Fruit fly (Drosophila melanogaster) whole organism, wandering third instar larva: ENCODE data around the gene CG10616.

Source experiments
- Abd-B ChIP-seq: fragments of >200 bp; optimal IDR thresholded peaks from 2 replicates; lab custom pipeline; 2017; ENCODE audit warnings: missing biosample characterization, missing genetic modification characterization
- CG32264 ChIP-seq: fragments of 200-800 bp; sonication (Bioruptor generic); optimal IDR thresholded peaks from 2 replicates; lab custom pipeline; 2016; ENCODE audit warnings: missing biosample characterization, missing genetic modification characterization
- CG9705 ChIP-seq: fragments of 200-800 bp; sonication (Bioruptor generic); optimal IDR thresholded peaks from 2 replicates; lab custom pipeline; 2018; ENCODE audit warnings: missing biosample characterization, mild to moderate bottlenecking, missing genetic modification characterization
- CrebA ChIP-seq: fragments of 200-800 bp; sonication (Bioruptor generic); optimal IDR thresholded peaks from 2 replicates; lab custom pipeline; 2016; ENCODE audit warnings: missing biosample characterization, mild to moderate bottlenecking, missing genetic modification characterization, borderline replicate concordance
- Dfd ChIP-seq: fragments of >200 bp; optimal IDR thresholded peaks from 2 replicates; lab custom pipeline; 2017; ENCODE audit warnings: missing biosample characterization, missing genetic modification characterization
- Dif ChIP-seq: fragments of 200-275, 200-300 bp; sonication (Bioruptor generic); optimal IDR thresholded peaks from 2 replicates; lab custom pipeline; 2018; ENCODE audit warnings: missing biosample characterization, missing genetic modification characterization; ENCODE audit not compliant: partially characterized antibody
- GATAd ChIP-seq: sonication (Bioruptor generic); optimal IDR thresholded peaks from 2 replicates; lab custom pipeline; 2016; ENCODE audit warnings: missing biosample characterization, missing genetic modification characterization
- HLH106 ChIP-seq: fragments of 200-800 bp; optimal IDR thresholded peaks from 3 replicates; lab custom pipeline; 2019; ENCODE audit warnings: missing biosample characterization, mild to moderate bottlenecking, missing genetic modification characterization, moderate library complexity
- Hnf4 ChIP-seq: fragments of 200-800 bp; sonication (Bioruptor generic); optimal IDR thresholded peaks from 2 replicates; lab custom pipeline; 2016; ENCODE audit warnings: missing biosample characterization, mild to moderate bottlenecking, missing genetic modification characterization
- Hr78 ChIP-seq: fragments of >200 bp; optimal IDR thresholded peaks from 2 replicates; lab custom pipeline; 2017; ENCODE audit warnings: missing biosample characterization, missing genetic modification characterization
- Hr83 ChIP-seq: fragments of 200-300 bp; sonication (Bioruptor generic); optimal IDR thresholded peaks from 2 replicates; lab custom pipeline; 2016; ENCODE audit warnings: missing biosample characterization, mild to moderate bottlenecking, missing genetic modification characterization, moderate library complexity; ENCODE audit not compliant: poor library complexity, severe bottlenecking
- Jra ChIP-seq: sonication (Bioruptor generic); optimal IDR thresholded peaks from 2 replicates; lab custom pipeline; 2016; ENCODE audit warnings: missing biosample characterization, missing genetic modification characterization
- Mio ChIP-seq: sonication (Bioruptor generic); optimal IDR thresholded peaks from 2 replicates; lab custom pipeline; 2016; ENCODE audit warnings: missing biosample characterization, missing genetic modification characterization
- Myc ChIP-seq: fragments of >200 bp; optimal IDR thresholded peaks from 2 replicates; lab custom pipeline; 2017
- N ChIP-seq: fragments of >200 bp; optimal IDR thresholded peaks from 2 replicates; lab custom pipeline; 2018; ENCODE audit warnings: missing biosample characterization, missing external identifiers, missing genetic modification characterization
- OdsH ChIP-seq: fragments of 200-800 bp; sonication (Bioruptor generic); optimal IDR thresholded peaks from 2 replicates; lab custom pipeline; 2016; ENCODE audit warnings: missing biosample characterization, mild to moderate bottlenecking, missing genetic modification characterization
- Rel ChIP-seq, 2 experiments: fragments of 200-800 bp; sonication (Bioruptor generic) in 1 of 2; optimal IDR thresholded peaks; 2 replicates in 1 of 2; 3 replicates in 1 of 2; lab custom pipeline; 2016 to 2019; ENCODE audit warnings: mild to moderate bottlenecking in 2 of 2, missing biosample characterization in 2 of 2, missing genetic modification characterization in 2 of 2, moderate library complexity in 1 of 2
- Sp1 ChIP-seq: fragments of 200-800 bp; sonication (Bioruptor generic); optimal IDR thresholded peaks from 3 replicates; lab custom pipeline; 2019; ENCODE audit warnings: missing biosample characterization, mild to moderate bottlenecking, missing genetic modification characterization, moderate library complexity
- Vsx2 ChIP-seq: fragments of 200-300, 225-300 bp; sonication (Bioruptor generic); optimal IDR thresholded peaks from 2 replicates; lab custom pipeline; 2018; ENCODE audit warnings: missing biosample characterization, missing genetic modification characterization; ENCODE audit not compliant: partially characterized antibody
- br ChIP-seq: fragments of 200-800 bp; sonication (Bioruptor generic); optimal IDR thresholded peaks from 2 replicates; lab custom pipeline; 2016; ENCODE audit warnings: missing biosample characterization, missing genetic modification characterization
- brk ChIP-seq: fragments of 200-800 bp; sonication (Bioruptor generic); optimal IDR thresholded peaks from 2 replicates; lab custom pipeline; 2016; ENCODE audit warnings: missing biosample characterization, mild to moderate bottlenecking, missing genetic modification characterization
- dl ChIP-seq, 2 experiments: fragments of 175-275, 200-275 bp in 1 of 2; fragments of 200-275 bp in 1 of 2; sonication (Bioruptor generic); optimal IDR thresholded peaks; lab custom pipeline; 2018; ENCODE audit warnings: mild to moderate bottlenecking in 2 of 2, missing biosample characterization in 2 of 2, missing genetic modification characterization in 2 of 2, moderate library complexity in 2 of 2; ENCODE audit not compliant: partially characterized antibody in 2 of 2, insufficient read depth in 1 of 2
- dmrt93B ChIP-seq: fragments of 200-800 bp; sonication (Bioruptor generic); optimal IDR thresholded peaks from 2 replicates; lab custom pipeline; 2018; ENCODE audit warnings: missing biosample characterization, mild to moderate bottlenecking, missing genetic modification characterization
- dsf ChIP-seq: sonication (Bioruptor generic); optimal IDR thresholded peaks from 2 replicates; lab custom pipeline; 2016; ENCODE audit warnings: missing biosample characterization, missing genetic modification characterization, borderline replicate concordance
- ey ChIP-seq: fragments of 200-800 bp; sonication (Bioruptor generic); optimal IDR thresholded peaks from 2 replicates; lab custom pipeline; 2016; ENCODE audit warnings: missing biosample characterization, missing genetic modification characterization
- foxo ChIP-seq, 2 experiments: fragments of 200-800 bp; sonication (Bioruptor generic); optimal IDR thresholded peaks; 2 replicates in 1 of 2; 3 replicates in 1 of 2; lab custom pipeline; 2016 to 2017; ENCODE audit warnings: missing biosample characterization in 2 of 2, missing genetic modification characterization in 2 of 2
- fru ChIP-seq: fragments of 200-800 bp; sonication (Bioruptor generic); optimal IDR thresholded peaks from 3 replicates; lab custom pipeline; 2016; ENCODE audit warnings: missing biosample characterization, mild to moderate bottlenecking, missing genetic modification characterization
- h ChIP-seq: fragments of 200-800 bp; sonication (Bioruptor generic); optimal IDR thresholded peaks from 3 replicates; lab custom pipeline; 2016; ENCODE audit warnings: missing biosample characterization, mild to moderate bottlenecking, missing genetic modification characterization
- jim ChIP-seq: fragments of 175-275, 200-325 bp; sonication (Bioruptor generic); optimal IDR thresholded peaks from 2 replicates; lab custom pipeline; 2016; ENCODE audit warnings: missing biosample characterization, mild to moderate bottlenecking, missing genetic modification characterization
- lola ChIP-seq: fragments of >200 bp; optimal IDR thresholded peaks from 2 replicates; lab custom pipeline; 2017; ENCODE audit warnings: missing biosample characterization, missing genetic modification characterization
- pan ChIP-seq: fragments of >200 bp; optimal IDR thresholded peaks from 2 replicates; lab custom pipeline; 2017
- psq ChIP-seq: fragments of 200-800 bp; sonication (Bioruptor generic); optimal IDR thresholded peaks from 3 replicates; lab custom pipeline; 2017; ENCODE audit warnings: missing biosample characterization, mild to moderate bottlenecking, missing genetic modification characterization, moderate library complexity
- rgr ChIP-seq: fragments of 200-800 bp; sonication (Bioruptor generic); optimal IDR thresholded peaks from 3 replicates; lab custom pipeline; 2016; ENCODE audit warnings: missing biosample characterization, mild to moderate bottlenecking, missing genetic modification characterization
- sage ChIP-seq: fragments of 200-800 bp; sonication (Bioruptor generic); optimal IDR thresholded peaks from 2 replicates; lab custom pipeline; 2016; ENCODE audit warnings: missing biosample characterization, mild to moderate bottlenecking, missing genetic modification characterization
- sv ChIP-seq: fragments of 200-800 bp; sonication (Bioruptor generic); optimal IDR thresholded peaks from 3 replicates; lab custom pipeline; 2016; ENCODE audit warnings: missing biosample characterization, missing genetic modification characterization
- tai ChIP-seq: sonication (Bioruptor generic); optimal IDR thresholded peaks from 2 replicates; lab custom pipeline; 2016; ENCODE audit warnings: missing biosample characterization, missing genetic modification characterization
- usp ChIP-seq: fragments of >200 bp; optimal IDR thresholded peaks from 2 replicates; lab custom pipeline; 2017; ENCODE audit warnings: missing biosample characterization, missing genetic modification characterization
- woc ChIP-seq: sonication (Bioruptor generic); optimal IDR thresholded peaks from 2 replicates; lab custom pipeline; 2016; ENCODE audit warnings: missing biosample characterization, mild to moderate bottlenecking, missing genetic modification characterization

The CG10616 gene

dm6 chr3L:12456916-12457662, 14.4 kb upstream of the CG10616 start:
- TF ChIP-seq jim (no peak), dmrt93B (GFP tag; lab: Kevin White, UChicago) (no peak), usp (no peak), Hnf4 (peak; percentile 14), Rel (GFP tag; optimal IDR thresholded peaks at IDR 0.05; lab: Kevin White, UChicago) (no peak), Rel (tag; optimal IDR thresholded peaks at IDR 0.05; lab: Kevin White, UChicago) (no peak), CrebA (GFP tag; lab: Kevin White, UChicago) (no peak), Dif (no peak), Sp1 (GFP tag; lab: Kevin White, UChicago) (peak; percentile 58), psq (GFP tag; lab: Kevin White, UChicago) (peak; percentile 55), rgr (GFP tag; lab: Kevin White, UChicago) (peak; percentile 39), Abd-B (no peak), CG9705 (GFP tag; lab: Kevin White, UChicago) (no peak), dsf (GFP tag; lab: Kevin White, UChicago) (no peak), CG32264 (GFP tag; lab: Kevin White, UChicago) (no peak), GATAd (GFP tag; lab: Kevin White, UChicago) (no peak), sage (GFP tag; lab: Kevin White, UChicago) (no peak), pan (lab: Kevin White, UChicago) (no peak), br (GFP tag; lab: Kevin White, UChicago) (peak; percentile 10), Hr83 (no peak), brk (GFP tag; lab: Kevin White, UChicago) (no peak), ey (GFP tag; lab: Kevin White, UChicago) (peak; percentile 42), h (GFP tag; lab: Kevin White, UChicago) (peak; percentile 59), lola (GFP tag; lab: Kevin White, UChicago) (no peak), foxo (GFP tag; optimal IDR thresholded peaks at IDR 0.05; lab: Kevin White, UChicago) (peak in 1 of 2 experiments; percentile 56), Jra (no peak), N (GFP tag; lab: Kevin White, UChicago) (no peak), OdsH (GFP tag; lab: Kevin White, UChicago) (peak; percentile 48), dl (GFP tag; optimal IDR thresholded peaks at IDR 0.05; lab: Kevin White, UChicago; ENCODE audit: insufficient read depth in 1 of 2, partially characterized antibody in 2 of 2) (no peak), sv (GFP tag; lab: Kevin White, UChicago) (peak; percentile 24), Hr78 (GFP tag; lab: Kevin White, UChicago) (no peak), tai (GFP tag; lab: Kevin White, UChicago) (no peak), HLH106 (tag; lab: Kevin White, UChicago) (peak; percentile 56), woc (GFP tag; lab: Kevin White, UChicago) (peak; percentile 35), Mio (no peak), Dfd (GFP tag; lab: Kevin White, UChicago) (peak; percentile 10), Vsx2 (GFP tag; lab: Kevin White, UChicago) (no peak), Myc (no peak), fru (peak; percentile 51)

- TF ChIP-seq brk (GFP tag; lab: Kevin White, UChicago) (no peak), dmrt93B (GFP tag; lab: Kevin White, UChicago) (no peak), ey (GFP tag; lab: Kevin White, UChicago) (no peak), h (GFP tag; lab: Kevin White, UChicago) (no peak), Vsx2 (GFP tag; lab: Kevin White, UChicago) (no peak), usp (no peak)
Observed at dm6 chr3L:12461953-12462352, 9.6 kb upstream of the CG10616 start.
